Worm (Caenorhabditis elegans): ENCODE data around the gene C05C12.6.

Gene C05C12.6

ce11 chrIV:11183013-11183412, 58.3 kb downstream of the C05C12.6 start, which contains the start of gene prx-14:
prx-14 (plus strand) TSS chrIV:11183132.
- TF ChIP-seq blmp-1 (tag; optimal IDR thresholded peaks at IDR 0.05; ENCODE audit: insufficient read depth) (no peak), lin-39 (tag; optimal IDR thresholded peaks at IDR 0.05) (no peak), fos-1 (tag; optimal IDR thresholded peaks at IDR 0.05) (peak; percentile 30)
